Fruit fly (Drosophila melanogaster) whole organism: ENCODE data around the gene DIP-zeta.

Source experiments
- Dll ChIP-seq: fragments of >200 bp; optimal IDR thresholded peaks from 2 replicates; lab custom pipeline; 2017
- psq ChIP-seq: fragments of >200 bp; optimal IDR thresholded peaks from 2 replicates; lab custom pipeline; 2017
- usp ChIP-seq: fragments of >200 bp; optimal IDR thresholded peaks from 2 replicates; lab custom pipeline; 2017; ENCODE audit warnings: missing biosample characterization, missing genetic modification characterization, mixed read lengths

- TF ChIP-seq usp (GFP tag; lab: Kevin White, UChicago) (no peak), psq (lab: Kevin White, UChicago) (no peak), Dll (lab: Kevin White, UChicago) (no peak)
These were observed 51.5 kb downstream of the DIP-zeta start for dm6 chr2L:9019438-9019837.
